Fruit fly (Drosophila melanogaster) whole organism: ENCODE data around the gene Sirt4.

Experiments
- CG8478 ChIP-seq: fragments of >200 bp; optimal IDR thresholded peaks from 2 replicates; lab custom pipeline; 2018; ENCODE audit warnings: inconsistent platforms
- Dll ChIP-seq: fragments of >200 bp; optimal IDR thresholded peaks from 2 replicates; lab custom pipeline; 2017
- EcR ChIP-seq, 2 experiments: fragments of >200 bp; optimal IDR thresholded peaks; 2 replicates each; lab custom pipeline; 2017; ENCODE audit warnings: missing biosample characterization in 2 of 2, missing genetic modification characterization in 2 of 2, missing genetic modification reagents in 2 of 2
- pan ChIP-seq: fragments of >200 bp; optimal IDR thresholded peaks from 2 replicates; lab custom pipeline; 2017
- psq ChIP-seq: fragments of >200 bp; optimal IDR thresholded peaks from 2 replicates; lab custom pipeline; 2017

DNA sequence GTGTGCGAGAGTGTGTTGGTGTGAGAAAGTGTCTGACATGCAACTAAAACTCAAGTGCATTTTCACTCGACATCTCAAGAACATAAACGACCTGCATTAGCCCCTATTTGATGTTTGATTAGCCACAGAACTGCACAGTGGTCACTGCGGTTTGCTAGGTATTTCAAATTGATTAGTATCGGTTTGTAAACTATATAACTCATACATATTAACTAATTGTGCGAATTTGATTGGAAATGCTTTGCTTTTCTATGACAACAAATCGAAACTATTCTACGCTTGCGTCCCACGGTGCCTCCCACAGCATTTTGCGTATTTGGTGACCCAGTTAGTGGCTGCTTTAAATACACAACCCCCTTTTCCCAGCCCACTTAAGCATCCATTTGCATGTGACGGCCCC is 31.0 kb downstream of the Sirt4 start:
- no peak for TF ChIP-seq psq (lab: Kevin White, UChicago)
- TF ChIP-seq CG8478 (lab: Kevin White, UChicago) = no peak
- TF ChIP-seq pan = no peak
- TF ChIP-seq Dll (lab: Kevin White, UChicago) = no peak
- no peak for TF ChIP-seq EcR (GFP tag; optimal IDR thresholded peaks at IDR 0.05; lab: Kevin White, UChicago)
